Worm (Caenorhabditis elegans): ENCODE data around the gene C54F6.17.

DNA sequence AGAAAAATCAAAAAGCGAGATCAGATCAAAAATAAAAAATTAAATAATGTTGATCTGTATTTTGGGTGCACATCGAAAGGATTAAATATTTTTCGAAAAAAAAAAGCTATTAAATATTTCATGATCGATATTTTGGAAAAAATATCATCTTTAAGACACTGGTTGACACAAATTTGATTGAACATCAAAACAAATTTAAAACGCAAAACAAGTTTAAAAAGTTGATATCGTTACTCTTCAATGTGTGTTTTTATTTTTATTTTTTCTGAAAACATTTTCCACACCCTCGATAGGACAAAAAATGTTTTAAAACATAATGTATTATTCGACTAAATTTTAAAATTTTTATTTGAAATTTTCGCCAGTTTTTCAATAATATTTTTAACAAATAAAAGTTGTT is 10.8 kb downstream of the C54F6.17 start, which contains the start of gene C54F6.12:
- TF ChIP-seq ztf-11 (tag; optimal IDR thresholded peaks at IDR 0.05) (no peak), elt-1 (tag; optimal IDR thresholded peaks at IDR 0.05) (no peak), unc-39 (tag; optimal IDR thresholded peaks at IDR 0.05) (no peak), nhr-28 (tag; optimal IDR thresholded peaks at IDR 0.05) (no peak)

All from whole organism, L3 larva.